Worm (Caenorhabditis elegans): ENCODE results near the gene klf-2.

ce11 chrV:20682309-20682708 is 3.2 kb upstream of the klf-2 start:
- TF ChIP-seq nhr-11 (tag; optimal IDR thresholded peaks at IDR 0.05) (no peak), R02D3.7 (tag; optimal IDR thresholded peaks at IDR 0.05) (no peak), nhr-76 (tag; optimal IDR thresholded peaks at IDR 0.05) (no peak), nhr-237 (tag; optimal IDR thresholded peaks at IDR 0.05) (no peak), ztf-11 (tag; optimal IDR thresholded peaks at IDR 0.05) (no peak)
